Fruit fly (Drosophila melanogaster) whole organism, embryonic: ENCODE results near the gene CG5225.

Experiments used
- Atf6 ChIP-seq: fragments of 200-800 bp; sonication (Bioruptor generic); IDR thresholded peaks from 2 replicates; pipeline ENCODE4 v1.3.6; 2022; ENCODE audit warnings: missing biosample characterization, missing genetic modification characterization
- B-H1 ChIP-seq: fragments of 200-800 bp; sonication (Bioruptor generic); IDR thresholded peaks from 3 replicates; pipeline ENCODE4 v1.3.6; 2022; ENCODE audit warnings: missing biosample characterization, missing genetic modification characterization
- Bgb ChIP-seq: fragments of 200-800 bp; sonication (Bioruptor generic); IDR thresholded peaks from 2 replicates; pipeline ENCODE4 v1.3.6; 2022; ENCODE audit warnings: missing biosample characterization, missing genetic modification characterization; ENCODE audit not compliant: partially characterized antibody
- CG11398 ChIP-seq: fragments of 200-800 bp; sonication (Bioruptor generic); optimal IDR thresholded peaks from 2 replicates; lab custom pipeline; 2016; ENCODE audit warnings: missing biosample characterization, missing genetic modification characterization
- CG12071 ChIP-seq: fragments of 200-800 bp; sonication (Bioruptor generic); optimal IDR thresholded peaks from 3 replicates; lab custom pipeline; 2018; ENCODE audit warnings: missing biosample characterization, mild to moderate bottlenecking, missing genetic modification characterization
- CG12104 ChIP-seq: fragments of 200-800 bp; sonication (Bioruptor generic); optimal IDR thresholded peaks from 3 replicates; lab custom pipeline; 2016; ENCODE audit warnings: missing biosample characterization, missing genetic modification characterization
- CG1233 ChIP-seq: fragments of 200-800 bp; sonication (Bioruptor generic); optimal IDR thresholded peaks from 4 replicates; lab custom pipeline; 2018; ENCODE audit warnings: missing biosample characterization, mild to moderate bottlenecking, missing genetic modification characterization
- CG13424 ChIP-seq: fragments of 200-800 bp; sonication (Bioruptor generic); optimal IDR thresholded peaks from 2 replicates; lab custom pipeline; 2019; ENCODE audit warnings: missing biosample characterization, mild to moderate bottlenecking, missing genetic modification characterization, moderate library complexity
- CG13624 ChIP-seq: fragments of 200-800 bp; sonication (Bioruptor generic); optimal IDR thresholded peaks from 2 replicates; lab custom pipeline; 2016; ENCODE audit warnings: missing biosample characterization, missing genetic modification characterization
- CG14860 ChIP-seq: fragments of 200-800 bp; sonication (Bioruptor generic); IDR thresholded peaks from 3 replicates; pipeline ENCODE4 v1.3.6; 2022; ENCODE audit warnings: missing biosample characterization, missing genetic modification characterization; ENCODE audit not compliant: partially characterized antibody
- CG16813 ChIP-seq: fragments of 200-800 bp; sonication (Bioruptor generic); IDR thresholded peaks from 3 replicates; pipeline ENCODE4 v1.3.6; 2022; ENCODE audit warnings: missing biosample characterization, missing genetic modification characterization; ENCODE audit not compliant: partially characterized antibody
- CG17568 ChIP-seq: fragments of 200-800 bp; sonication (Bioruptor generic); optimal IDR thresholded peaks from 2 replicates; lab custom pipeline; 2018; ENCODE audit warnings: missing biosample characterization, mild to moderate bottlenecking, missing genetic modification characterization, moderate library complexity
- CG2202 ChIP-seq: fragments of 200-800 bp; sonication (Bioruptor generic); optimal IDR thresholded peaks from 2 replicates; lab custom pipeline; 2018; ENCODE audit warnings: missing biosample characterization, mild to moderate bottlenecking, missing genetic modification characterization
- CG2712 ChIP-seq: fragments of 200-800 bp; optimal IDR thresholded peaks from 3 replicates; lab custom pipeline; 2019; ENCODE audit warnings: missing biosample characterization, mild to moderate bottlenecking, missing genetic modification characterization, moderate library complexity
- CG31224 ChIP-seq: fragments of 200-800 bp; sonication (Bioruptor generic); IDR thresholded peaks from 2 replicates; pipeline ENCODE4 v1.3.6; 2022; ENCODE audit warnings: missing biosample characterization, missing genetic modification characterization
- CG34376 ChIP-seq: fragments of 200-800 bp; sonication (Bioruptor generic); optimal IDR thresholded peaks from 2 replicates; lab custom pipeline; 2018; ENCODE audit warnings: missing biosample characterization, mild to moderate bottlenecking, missing genetic modification characterization
- CG4404 ChIP-seq: fragments of 200-800 bp; sonication (Bioruptor generic); IDR thresholded peaks from 2 replicates; pipeline ENCODE4 v1.3.6; 2022; ENCODE audit warnings: missing biosample characterization, missing genetic modification characterization
- CG9932 ChIP-seq: fragments of 200-800 bp; sonication (Bioruptor generic); IDR thresholded peaks from 2 replicates; pipeline ENCODE4 v1.3.6; 2022; ENCODE audit warnings: missing biosample characterization, missing genetic modification characterization
- CTCF ChIP-seq: fragments of 200-800 bp; sonication (Bioruptor generic); optimal IDR thresholded peaks from 2 replicates; lab custom pipeline; 2017; ENCODE audit warnings: missing biosample characterization, mild to moderate bottlenecking, missing genetic modification characterization, moderate library complexity
- CoRest ChIP-seq: fragments of 200-800 bp; sonication (Bioruptor generic); optimal IDR thresholded peaks from 3 replicates; lab custom pipeline; 2018; ENCODE audit warnings: missing biosample characterization, mild to moderate bottlenecking, missing genetic modification characterization, moderate library complexity
- D ChIP-seq, 2 experiments: fragments of 200-800 bp in 1 of 2; fragments of >200 bp in 1 of 2; sonication (Bioruptor generic) in 1 of 2; optimal IDR thresholded peaks; 2 replicates in 1 of 2; 3 replicates in 1 of 2; lab custom pipeline; 2017; ENCODE audit warnings: mild to moderate bottlenecking in 1 of 2, missing biosample characterization in 1 of 2, missing genetic modification characterization in 1 of 2, missing genetic modification reagents in 1 of 2
- Dip2 ChIP-seq: fragments of 200-800 bp; sonication (Bioruptor generic); IDR thresholded peaks from 2 replicates; pipeline ENCODE4 v1.3.6; 2022; ENCODE audit warnings: missing biosample characterization, missing genetic modification characterization
- Dll ChIP-seq: fragments of 200-800 bp; sonication (Bioruptor generic); IDR thresholded peaks from 4 replicates; pipeline ENCODE4 v1.3.6; 2022; ENCODE audit warnings: missing biosample characterization, missing genetic modification characterization; ENCODE audit not compliant: partially characterized antibody
- Dp ChIP-seq: fragments of 200-800 bp; sonication (Bioruptor generic); optimal IDR thresholded peaks from 2 replicates; lab custom pipeline; 2018; ENCODE audit warnings: missing biosample characterization, mild to moderate bottlenecking, missing genetic modification characterization, moderate library complexity
- E2f1 ChIP-seq: fragments of 200-800 bp; sonication (Bioruptor generic); IDR thresholded peaks from 2 replicates; pipeline ENCODE4 v1.3.6; 2022; ENCODE audit warnings: missing biosample characterization, missing genetic modification characterization
- Fer1 ChIP-seq: fragments of 200-800 bp; sonication (Bioruptor generic); optimal IDR thresholded peaks from 2 replicates; lab custom pipeline; 2017; ENCODE audit warnings: missing biosample characterization, mild to moderate bottlenecking, missing genetic modification characterization
- Nf-YC ChIP-seq: fragments of 200-800 bp; optimal IDR thresholded peaks from 3 replicates; lab custom pipeline; 2019; ENCODE audit warnings: missing biosample characterization, mild to moderate bottlenecking, missing genetic modification characterization, moderate library complexity
- Ravus ChIP-seq: fragments of 200-800 bp; sonication (Bioruptor generic); IDR thresholded peaks from 2 replicates; pipeline ENCODE4 v1.3.6; 2022; ENCODE audit warnings: missing biosample characterization, missing genetic modification characterization
- Scr ChIP-seq: fragments of 200-800 bp; sonication (Bioruptor generic); IDR thresholded peaks from 2 replicates; pipeline ENCODE4 v1.3.6; 2022; ENCODE audit warnings: missing biosample characterization, missing genetic modification characterization; ENCODE audit not compliant: partially characterized antibody
- Xrp1 ChIP-seq: fragments of 200-800 bp; sonication (Bioruptor generic); IDR thresholded peaks from 2 replicates; pipeline ENCODE4 v1.3.6; 2022; ENCODE audit warnings: missing biosample characterization, missing genetic modification characterization
- ash1 ChIP-seq: fragments of 200-800 bp; sonication (Bioruptor generic); optimal IDR thresholded peaks from 2 replicates; lab custom pipeline; 2018; ENCODE audit warnings: missing biosample characterization, mild to moderate bottlenecking, missing genetic modification characterization
- chinmo ChIP-seq: fragments of 200-800 bp; sonication (Bioruptor generic); IDR thresholded peaks from 4 replicates; pipeline ENCODE4 v1.3.6; 2022; ENCODE audit warnings: missing biosample characterization, missing genetic modification characterization; ENCODE audit not compliant: partially characterized antibody
- crp ChIP-seq, 2 experiments: fragments of 200-800 bp; sonication (Bioruptor generic); optimal IDR thresholded peaks; 2 replicates in 1 of 2; 3 replicates in 1 of 2; lab custom pipeline; 2017; ENCODE audit warnings: missing biosample characterization in 2 of 2, missing genetic modification characterization in 2 of 2, mild to moderate bottlenecking in 1 of 2, moderate library complexity in 1 of 2
- disco-r ChIP-seq: fragments of 200-800 bp; sonication (Bioruptor generic); optimal IDR thresholded peaks from 2 replicates; lab custom pipeline; 2016; ENCODE audit warnings: missing biosample characterization, missing genetic modification characterization
- dmrt11E ChIP-seq: fragments of 200-800 bp; sonication (Bioruptor generic); optimal IDR thresholded peaks from 3 replicates; lab custom pipeline; 2018; ENCODE audit warnings: missing biosample characterization, mild to moderate bottlenecking, missing genetic modification characterization, moderate library complexity
- fd102C ChIP-seq: fragments of 200-800 bp; sonication (Bioruptor generic); optimal IDR thresholded peaks from 2 replicates; lab custom pipeline; 2018; ENCODE audit warnings: missing biosample characterization, mild to moderate bottlenecking, missing genetic modification characterization, moderate library complexity
- ftz-f1 ChIP-seq: fragments of 200-800 bp; sonication (Bioruptor generic); optimal IDR thresholded peaks from 2 replicates; lab custom pipeline; 2016; ENCODE audit warnings: missing biosample characterization, missing genetic modification characterization
- gro ChIP-seq: fragments of 200-800 bp; sonication (Bioruptor generic); optimal IDR thresholded peaks from 2 replicates; lab custom pipeline; 2016; ENCODE audit warnings: missing biosample characterization, missing genetic modification characterization
- hb ChIP-seq: fragments of 200-800 bp; sonication (Bioruptor generic); IDR thresholded peaks from 3 replicates; pipeline ENCODE4 v1.3.6; 2022; ENCODE audit warnings: missing biosample characterization, missing genetic modification characterization; ENCODE audit not compliant: partially characterized antibody
- jigr1 ChIP-seq: fragments of 200-800 bp; sonication (Bioruptor generic); IDR thresholded peaks from 3 replicates; pipeline ENCODE4 v1.3.6; 2022; ENCODE audit warnings: missing biosample characterization, missing genetic modification characterization
- lov ChIP-seq, 2 experiments: fragments of 200-800 bp in 1 of 2; fragments of >200 bp in 1 of 2; sonication (Bioruptor generic) in 1 of 2; IDR thresholded peaks in 1 of 2; optimal IDR thresholded peaks in 1 of 2; 2 replicates in 1 of 2; 3 replicates in 1 of 2; pipeline versions ENCODE4 v1.3.6 to Lab custom; 2017 to 2022; ENCODE audit warnings: missing biosample characterization in 1 of 2, missing genetic modification characterization in 1 of 2
- onecut ChIP-seq: fragments of 200-800 bp; sonication (Bioruptor generic); IDR thresholded peaks from 2 replicates; pipeline ENCODE4 v1.3.6; 2022; ENCODE audit warnings: missing biosample characterization, missing genetic modification characterization
- pzg ChIP-seq: fragments of 200-800 bp; sonication (Bioruptor generic); optimal IDR thresholded peaks from 3 replicates; lab custom pipeline; 2018; ENCODE audit warnings: missing biosample characterization, mild to moderate bottlenecking, missing genetic modification characterization, moderate library complexity
- rib ChIP-seq: fragments of 200-800 bp; sonication (Bioruptor generic); IDR thresholded peaks from 2 replicates; pipeline ENCODE4 v1.3.6; 2022; ENCODE audit warnings: missing biosample characterization, missing genetic modification characterization
- slbo ChIP-seq: fragments of 200-800 bp; sonication (Bioruptor generic); IDR thresholded peaks from 2 replicates; pipeline ENCODE4 v1.3.6; 2022; ENCODE audit warnings: missing biosample characterization, missing genetic modification characterization
- so ChIP-seq: fragments of 200-800 bp; sonication (Bioruptor generic); IDR thresholded peaks from 3 replicates; pipeline ENCODE4 v1.3.6; 2022; ENCODE audit warnings: missing biosample characterization, missing genetic modification characterization
- stc ChIP-seq: fragments of 200-800 bp; sonication (Bioruptor generic); IDR thresholded peaks from 2 replicates; pipeline ENCODE4 v1.3.6; 2022; ENCODE audit warnings: missing biosample characterization, missing genetic modification characterization
- zf30C ChIP-seq: fragments of 200-800 bp; sonication (Bioruptor generic); optimal IDR thresholded peaks from 3 replicates; lab custom pipeline; 2018; ENCODE audit warnings: missing biosample characterization, mild to moderate bottlenecking, missing genetic modification characterization

CG5225 gene

DNA sequence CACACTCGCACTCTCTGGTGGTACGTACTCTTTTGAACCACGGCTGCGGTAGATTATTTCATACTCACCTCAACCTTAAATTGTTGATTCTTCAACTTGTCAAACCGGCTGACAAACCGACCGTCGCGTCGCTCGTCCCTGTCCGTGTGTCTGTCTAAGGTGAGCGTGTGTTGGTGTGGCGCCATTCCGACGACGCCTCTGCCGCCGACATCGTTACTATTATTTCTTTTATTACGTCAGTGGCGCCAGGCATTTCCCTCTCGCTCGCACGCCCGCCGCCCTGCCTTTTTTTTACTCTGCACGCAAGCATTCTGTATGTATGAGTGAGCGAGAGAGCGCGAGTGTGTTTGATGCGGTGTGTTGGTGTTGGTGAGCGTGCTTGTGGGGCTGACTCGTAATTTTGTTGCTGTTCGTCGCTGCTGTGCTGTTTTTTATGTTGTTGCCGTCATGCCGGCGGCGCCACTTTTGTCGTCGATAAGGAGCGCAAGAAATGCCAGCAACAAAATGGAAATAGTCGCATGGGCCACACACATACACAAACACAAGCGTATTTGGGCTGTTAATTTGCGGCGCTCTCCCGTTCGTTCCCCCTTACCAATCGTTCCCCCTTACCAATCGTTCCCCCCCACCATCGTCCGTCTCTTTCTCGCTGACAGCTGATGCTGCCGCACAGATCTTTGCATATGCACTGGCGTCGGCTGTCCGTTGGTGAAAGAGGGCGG, 27.9 kb downstream of the CG5225 start (continued):
- TF ChIP-seq Bgb (GFP tag; lab: Robert Waterston, UW) (peak; percentile 15; the same call in 1 of the 2 replicates), ash1 (peak; percentile 32), Dll (0 out of 4 replicates have a peak, but pooled peaks have one; percentile 44), pzg (GFP tag; lab: Kevin White, UChicago) (no peak), gro (GFP tag; lab: Kevin White, UChicago) (peak; percentile 77), so (GFP tag; lab: Robert Waterston, UW) (0 out of 3 replicates have a peak, but pooled peaks have one; percentile 68), CG1233 (peak; percentile 16), CG14860 (0 out of 3 replicates have a peak, but pooled peaks have one; percentile 33), disco-r (GFP tag; lab: Kevin White, UChicago) (no peak), CTCF (GFP tag; lab: Kevin White, UChicago) (peak; percentile 75), CG2202 (tag; lab: Kevin White, UChicago) (no peak), lov (optimal IDR thresholded peaks at IDR 0.05; lab: Kevin White, UChicago) (no peak), lov (GFP tag; IDR thresholded peaks at IDR 0.05; lab: Robert Waterston, UW) (0 out of 3 replicates have a peak, but pooled peaks have one; percentile 59), D (optimal IDR thresholded peaks at IDR 0.05; lab: Kevin White, UChicago) (peak; percentile 52), D (GFP tag; optimal IDR thresholded peaks at IDR 0.05; lab: Kevin White, UChicago) (no peak), CG9932 (GFP tag; lab: Robert Waterston, UW) (peak; percentile 45; the same call in 1 of the 2 replicates), B-H1 (GFP tag; lab: Robert Waterston, UW) (no peak; the same call in 2 of the 3 replicates), E2f1 (peak; percentile 15; the same call in 1 of the 2 replicates), hb (GFP tag; lab: Robert Waterston, UW) (no peak), rib (GFP tag; lab: Robert Waterston, UW) (peak; percentile 76; the same call in 1 of the 2 replicates), Xrp1 (GFP tag; lab: Robert Waterston, UW) (no peak), CG4404 (GFP tag; lab: Robert Waterston, UW) (no peak), CG12071 (GFP tag; lab: Kevin White, UChicago) (no peak), Fer1 (GFP tag; lab: Kevin White, UChicago) (peak; percentile 70), crp (GFP tag; optimal IDR thresholded peaks at IDR 0.05; lab: Kevin White, UChicago) (peak in 1 of 2 experiments; percentile 67)

DNA sequence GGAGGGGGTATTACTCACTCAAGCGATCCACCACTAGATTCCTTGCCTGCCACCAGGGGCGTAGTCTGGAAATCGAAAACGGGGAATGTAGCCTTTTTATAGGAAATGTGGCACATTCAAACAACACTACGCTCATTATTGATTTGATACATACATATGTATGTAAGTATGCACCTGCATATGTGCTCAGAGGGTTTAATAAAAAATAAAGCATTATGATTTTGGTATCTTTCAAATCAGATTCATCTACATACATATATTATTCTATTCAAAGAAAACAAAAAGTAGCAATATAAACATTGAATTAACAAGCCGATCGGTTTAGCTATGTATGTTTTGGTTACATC, 28.4 kb downstream of the CG5225 start:
- TF ChIP-seq chinmo (GFP tag; lab: Robert Waterston, UW) = no peak
- TF ChIP-seq zf30C = no peak
- no peak for TF ChIP-seq CoRest (tag; lab: Kevin White, UChicago)
- TF ChIP-seq CG2712 (tag; lab: Kevin White, UChicago) = peak; percentile 59
- no peak for TF ChIP-seq hb (GFP tag; lab: Robert Waterston, UW)
- TF ChIP-seq dmrt11E (tag; lab: Kevin White, UChicago) = peak; percentile 10
- peak; percentile 41; the same call in 1 of the 2 replicates for TF ChIP-seq onecut
- TF ChIP-seq fd102C = no peak
- TF ChIP-seq CG34376 (GFP tag; lab: Kevin White, UChicago) = no peak
- no peak for TF ChIP-seq Scr (GFP tag; lab: Robert Waterston, UW)
- no peak for TF ChIP-seq CG12104 (GFP tag; lab: Kevin White, UChicago)
- TF ChIP-seq jigr1 = no peak
- no peak for TF ChIP-seq ftz-f1 (GFP tag; lab: Kevin White, UChicago)
- no peak for TF ChIP-seq E2f1
- no peak for TF ChIP-seq Atf6 (GFP tag; lab: Robert Waterston, UW)
- no peak for TF ChIP-seq Nf-YC (tag; lab: Kevin White, UChicago)
- no peak for TF ChIP-seq CG31224 (GFP tag; lab: Robert Waterston, UW)
- TF ChIP-seq slbo (GFP tag; lab: Robert Waterston, UW) = no peak
- no peak for TF ChIP-seq CG17568 (GFP tag; lab: Kevin White, UChicago)
- no peak for TF ChIP-seq Dp (GFP tag; lab: Kevin White, UChicago)
- no peak for TF ChIP-seq CG13624 (GFP tag; lab: Kevin White, UChicago)
- no peak for TF ChIP-seq CG16813 (GFP tag; lab: Robert Waterston, UW)
- no peak for TF ChIP-seq Dip2 (GFP tag; lab: Robert Waterston, UW)
- no peak for TF ChIP-seq CG11398 (GFP tag; lab: Kevin White, UChicago)
- no peak for TF ChIP-seq Ravus (GFP tag; lab: Robert Waterston, UW)
- no peak for TF ChIP-seq CG13424 (tag; lab: Kevin White, UChicago)
- 0 out of 2 replicates have a peak, but pooled peaks have one; percentile 24 for TF ChIP-seq stc (GFP tag; lab: Robert Waterston, UW)
